Worm (Caenorhabditis elegans) whole organism, late embryonic: Measurements from ENCODE around the gene cpna-2.

Source experiments
- F13H6.1 ChIP-seq: sonication (generic microtip); optimal IDR thresholded peaks from 2 replicates; lab custom pipeline; 2016; ENCODE audit warnings: missing genetic modification characterization, missing compliant biosample characterization
- elt-2 ChIP-seq: sonication (generic microtip); optimal IDR thresholded peaks from 2 replicates; lab custom pipeline; 2016; ENCODE audit warnings: missing genetic modification reagents, missing genetic modification characterization, missing compliant biosample characterization
- fkh-10 ChIP-seq: fragments of 150-350 bp; optimal IDR thresholded peaks from 2 replicates; lab custom pipeline; 2014; ENCODE audit warnings: missing biosample characterization, missing genetic modification reagents, missing genetic modification characterization
- hlh-6 ChIP-seq: sonication (generic microtip); optimal IDR thresholded peaks from 2 replicates; lab custom pipeline; 2016; ENCODE audit warnings: missing genotype, missing genetic modification characterization, missing compliant biosample characterization
- pat-9 ChIP-seq: fragments of 200-800 bp; sonication (Bioruptor generic); optimal IDR thresholded peaks from 2 replicates; lab custom pipeline; 2018; ENCODE audit warnings: mild to moderate bottlenecking, missing genetic modification characterization, moderate library complexity, missing compliant biosample characterization

- no peak for TF ChIP-seq elt-2 (tag; lab: Kevin White, UChicago)
- TF ChIP-seq pat-9 (tag; lab: Kevin White, UChicago), result no peak
- no peak for TF ChIP-seq F13H6.1 (tag; lab: Kevin White, UChicago)
- no peak for TF ChIP-seq fkh-10
- TF ChIP-seq hlh-6, result no peak
Measured at ce11 chrII:7789605-7790004, 64.9 kb downstream of the cpna-2 start.
